Fruit fly (Drosophila melanogaster) whole organism, prepupa: ENCODE results near the gene CG32650.

ENCODE experiments used
- CG16779 ChIP-seq: fragments of 200-800 bp; sonication (Bioruptor generic); optimal IDR thresholded peaks from 3 replicates; lab custom pipeline; 2017; ENCODE audit warnings: missing biosample characterization, mild to moderate bottlenecking, missing genetic modification characterization
- CG32006 ChIP-seq: fragments of 200-800 bp; sonication (Bioruptor generic); optimal IDR thresholded peaks from 3 replicates; lab custom pipeline; 2017; ENCODE audit warnings: missing biosample characterization, mild to moderate bottlenecking, missing genetic modification characterization
- CG34406 ChIP-seq: fragments of 200-800 bp; sonication (Bioruptor generic); optimal IDR thresholded peaks from 3 replicates; lab custom pipeline; 2016; ENCODE audit warnings: missing biosample characterization, missing genetic modification characterization
- CG4318 ChIP-seq: fragments of 200-800 bp; sonication (Bioruptor generic); optimal IDR thresholded peaks from 3 replicates; lab custom pipeline; 2017; ENCODE audit warnings: missing biosample characterization, mild to moderate bottlenecking, missing genetic modification characterization
- CG6854 ChIP-seq: fragments of 200-800 bp; sonication (Bioruptor generic); optimal IDR thresholded peaks from 2 replicates; lab custom pipeline; 2017; ENCODE audit warnings: missing biosample characterization, mild to moderate bottlenecking, missing genetic modification characterization
- CG9139 ChIP-seq: fragments of 200-800 bp; sonication (Bioruptor generic); optimal IDR thresholded peaks from 3 replicates; lab custom pipeline; 2017; ENCODE audit warnings: missing biosample characterization, mild to moderate bottlenecking, missing genetic modification characterization
- Eip93F ChIP-seq: fragments of 200-800 bp; sonication (Bioruptor generic); optimal IDR thresholded peaks from 2 replicates; lab custom pipeline; 2016; ENCODE audit warnings: missing biosample characterization, mild to moderate bottlenecking, missing genetic modification characterization
- Hr4 ChIP-seq: fragments of 200-800 bp; sonication (Bioruptor generic); optimal IDR thresholded peaks from 3 replicates; lab custom pipeline; 2016; ENCODE audit warnings: missing biosample characterization, missing genetic modification characterization
- Lpt ChIP-seq: fragments of 200-800 bp; sonication (Bioruptor generic); optimal IDR thresholded peaks from 3 replicates; lab custom pipeline; 2016; ENCODE audit warnings: missing biosample characterization, missing genetic modification characterization
- fd85E ChIP-seq: fragments of 200-800 bp; sonication (Bioruptor generic); optimal IDR thresholded peaks from 3 replicates; lab custom pipeline; 2016; ENCODE audit warnings: missing biosample characterization, missing genetic modification characterization
- fkh ChIP-seq: fragments of 200-800 bp; sonication (Bioruptor generic); optimal IDR thresholded peaks from 3 replicates; lab custom pipeline; 2017; ENCODE audit warnings: missing biosample characterization, mild to moderate bottlenecking, missing genetic modification characterization, moderate library complexity
- pdm3 ChIP-seq: fragments of 200-800 bp; sonication (Bioruptor generic); optimal IDR thresholded peaks from 3 replicates; lab custom pipeline; 2016; ENCODE audit warnings: missing biosample characterization, missing genetic modification characterization

DNA sequence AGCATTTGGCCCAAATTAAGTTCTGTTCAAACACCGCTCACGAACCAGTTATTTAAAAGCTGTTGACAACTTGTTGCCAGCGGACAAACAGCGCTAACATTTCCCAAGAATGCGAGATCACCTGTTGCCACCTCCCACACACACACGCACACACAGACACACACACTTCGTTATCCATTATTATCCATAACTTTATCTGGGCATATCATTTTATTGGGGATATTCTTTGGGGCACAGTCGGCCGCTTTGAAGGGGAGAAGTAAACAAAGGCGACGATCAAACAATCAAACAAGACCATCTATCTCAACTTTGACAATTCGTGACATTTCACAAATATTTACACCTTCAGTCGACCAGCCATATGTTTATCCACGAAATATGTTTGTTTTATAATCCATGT lies 9.4 kb downstream of the CG32650 start:
- TF ChIP-seq Lpt = no peak
- TF ChIP-seq CG4318 (GFP tag; lab: Kevin White, UChicago) = no peak
- TF ChIP-seq fd85E (GFP tag; lab: Kevin White, UChicago) = no peak
- TF ChIP-seq Hr4 (GFP tag; lab: Kevin White, UChicago) = no peak
- TF ChIP-seq CG6854 (GFP tag; lab: Kevin White, UChicago) = no peak
- no peak for TF ChIP-seq CG34406 (GFP tag; lab: Kevin White, UChicago)
- no peak for TF ChIP-seq Eip93F (GFP tag; lab: Kevin White, UChicago)
- no peak for TF ChIP-seq pdm3 (GFP tag; lab: Kevin White, UChicago)
- peak; percentile 78 for TF ChIP-seq fkh (GFP tag; lab: Kevin White, UChicago)
- TF ChIP-seq CG9139 (GFP tag; lab: Kevin White, UChicago) = no peak
- no peak for TF ChIP-seq CG16779 (tag; lab: Kevin White, UChicago)
- TF ChIP-seq CG32006 (GFP tag; lab: Kevin White, UChicago) = no peak
